Fruit fly (Drosophila melanogaster): Measurements from ENCODE around the gene NimB4.

The NimB4 gene

dm6 chr2L:13976669-13977068 lies 6.9 kb upstream of the NimB4 start, which contains the start of gene NimC1:
Gene NimC1, minus strand, starts transcription at chr2L:13976769.
- TF ChIP-seq sv (GFP tag; optimal IDR thresholded peaks at IDR 0.05): no peak
- TF ChIP-seq brk (GFP tag; optimal IDR thresholded peaks at IDR 0.05): no peak
- no peak for TF ChIP-seq usp (GFP tag; optimal IDR thresholded peaks at IDR 0.05)
- TF ChIP-seq Myc (optimal IDR thresholded peaks at IDR 0.05): no peak
- no peak for TF ChIP-seq fru (GFP tag; optimal IDR thresholded peaks at IDR 0.05)
- TF ChIP-seq Vsx2 (GFP tag; optimal IDR thresholded peaks at IDR 0.05; ENCODE audit: partially characterized antibody): no peak
- no peak for TF ChIP-seq GATAd (GFP tag; optimal IDR thresholded peaks at IDR 0.05)
- no peak for TF ChIP-seq h (GFP tag; optimal IDR thresholded peaks at IDR 0.05)
- TF ChIP-seq N (GFP tag; optimal IDR thresholded peaks at IDR 0.05): no peak
- no peak for TF ChIP-seq HLH106 (tag; optimal IDR thresholded peaks at IDR 0.05)
- TF ChIP-seq Dif (GFP tag; optimal IDR thresholded peaks at IDR 0.05; ENCODE audit: partially characterized antibody): no peak
- no peak for TF ChIP-seq dl (GFP tag; optimal IDR thresholded peaks at IDR 0.05; ENCODE audit: insufficient read depth in 1 of 2, partially characterized antibody in 2 of 2)
- no peak for TF ChIP-seq Sp1 (GFP tag; optimal IDR thresholded peaks at IDR 0.05)
- no peak for TF ChIP-seq rgr (GFP tag; optimal IDR thresholded peaks at IDR 0.05)
- no peak for TF ChIP-seq Abd-B (GFP tag; optimal IDR thresholded peaks at IDR 0.05)
- no peak for TF ChIP-seq CrebA (GFP tag; optimal IDR thresholded peaks at IDR 0.05; ENCODE audit: borderline replicate concordance)
- TF ChIP-seq Hr83 (GFP tag; optimal IDR thresholded peaks at IDR 0.05; ENCODE audit: poor library complexity, severe bottlenecking): no peak
- TF ChIP-seq Mio (GFP tag; optimal IDR thresholded peaks at IDR 0.05): no peak

DNA sequence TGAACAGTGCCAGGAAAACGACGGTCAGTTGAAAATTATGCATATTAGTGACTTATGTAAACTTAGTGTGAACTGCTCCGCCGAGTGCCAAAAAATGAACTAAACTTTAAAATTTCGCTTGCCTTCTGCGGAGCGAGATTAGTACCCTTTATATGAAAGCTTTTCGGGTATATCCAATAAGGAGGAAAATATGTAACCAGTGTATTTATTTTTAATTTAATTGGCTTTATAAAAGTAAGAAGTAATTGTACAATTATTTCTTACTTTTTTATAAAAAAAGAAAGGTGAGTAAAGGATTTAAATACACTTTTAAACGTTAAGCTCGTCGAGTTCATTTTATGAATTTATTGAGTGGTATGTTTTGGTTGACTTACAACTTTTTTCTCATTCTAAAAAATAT lies 3.1 kb upstream of the NimB4 start, which contains the start of gene He:
Gene He (minus strand): TSS at position 101 of the 400 bp plus-strand sequence.
- TF ChIP-seq sage (GFP tag; optimal IDR thresholded peaks at IDR 0.05) (no peak), lola (GFP tag; optimal IDR thresholded peaks at IDR 0.05) (no peak), jim (GFP tag; optimal IDR thresholded peaks at IDR 0.05) (no peak), N (GFP tag; optimal IDR thresholded peaks at IDR 0.05) (no peak), woc (GFP tag; optimal IDR thresholded peaks at IDR 0.05) (no peak), CG32264 (GFP tag; optimal IDR thresholded peaks at IDR 0.05) (no peak), dl (GFP tag; optimal IDR thresholded peaks at IDR 0.05; ENCODE audit: insufficient read depth in 1 of 2, partially characterized antibody in 2 of 2) (no peak), Abd-B (GFP tag; optimal IDR thresholded peaks at IDR 0.05) (no peak), br (GFP tag; optimal IDR thresholded peaks at IDR 0.05) (no peak), dsf (GFP tag; optimal IDR thresholded peaks at IDR 0.05; ENCODE audit: borderline replicate concordance) (no peak), ey (GFP tag; optimal IDR thresholded peaks at IDR 0.05) (no peak), brk (GFP tag; optimal IDR thresholded peaks at IDR 0.05) (no peak), Myc (optimal IDR thresholded peaks at IDR 0.05) (no peak), Sp1 (GFP tag; optimal IDR thresholded peaks at IDR 0.05) (no peak), psq (GFP tag; optimal IDR thresholded peaks at IDR 0.05) (no peak), GATAd (GFP tag; optimal IDR thresholded peaks at IDR 0.05) (no peak), usp (GFP tag; optimal IDR thresholded peaks at IDR 0.05) (no peak)

DNA sequence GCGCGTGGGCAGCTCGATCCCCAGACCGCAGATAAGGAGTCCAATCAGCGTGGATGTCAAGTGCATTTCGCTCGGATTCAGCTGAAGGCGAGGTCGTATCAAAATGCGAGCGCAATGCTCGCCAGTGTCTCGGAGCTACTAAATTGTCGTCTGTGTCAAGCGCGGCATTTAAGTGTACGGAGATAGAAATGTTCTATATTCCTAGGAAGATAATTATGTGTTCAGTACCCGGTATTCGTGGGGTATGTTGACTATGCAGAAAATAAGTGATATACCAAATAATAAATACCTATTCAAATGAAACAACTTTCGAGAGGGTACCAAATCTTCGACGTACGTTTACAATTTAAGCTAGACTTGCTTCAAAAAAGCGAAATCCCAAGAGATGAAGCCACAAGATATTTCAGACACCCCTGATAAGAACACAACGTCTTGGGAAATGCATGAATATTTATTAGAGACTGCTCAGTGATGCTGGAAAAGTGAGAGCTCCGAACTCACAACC lies 1.9 kb downstream of the NimB4 start, which contains the start of gene NimB3:
Gene NimB3 (minus strand): TSS at position 140 of the 505 bp plus-strand sequence.
- TF ChIP-seq woc (GFP tag; optimal IDR thresholded peaks at IDR 0.05) (peak; percentile 9), Rel (GFP tag; optimal IDR thresholded peaks at IDR 0.05) (no peak), Rel (tag; optimal IDR thresholded peaks at IDR 0.05) (peak; percentile 93), h (GFP tag; optimal IDR thresholded peaks at IDR 0.05) (peak; percentile 41), br (GFP tag; optimal IDR thresholded peaks at IDR 0.05) (peak; percentile 60), usp (GFP tag; optimal IDR thresholded peaks at IDR 0.05) (no peak)

dm6 chr2L:13966732-13967316 lies 3.0 kb downstream of the NimB4 start, which contains the start of gene NimB2:
Gene NimB2, minus strand, starts transcription at chr2L:13967018.
- TF ChIP-seq Sp1 (GFP tag; optimal IDR thresholded peaks at IDR 0.05) (no peak), Rel (GFP tag; optimal IDR thresholded peaks at IDR 0.05) (no peak), Rel (tag; optimal IDR thresholded peaks at IDR 0.05) (peak; percentile 42)

DNA sequence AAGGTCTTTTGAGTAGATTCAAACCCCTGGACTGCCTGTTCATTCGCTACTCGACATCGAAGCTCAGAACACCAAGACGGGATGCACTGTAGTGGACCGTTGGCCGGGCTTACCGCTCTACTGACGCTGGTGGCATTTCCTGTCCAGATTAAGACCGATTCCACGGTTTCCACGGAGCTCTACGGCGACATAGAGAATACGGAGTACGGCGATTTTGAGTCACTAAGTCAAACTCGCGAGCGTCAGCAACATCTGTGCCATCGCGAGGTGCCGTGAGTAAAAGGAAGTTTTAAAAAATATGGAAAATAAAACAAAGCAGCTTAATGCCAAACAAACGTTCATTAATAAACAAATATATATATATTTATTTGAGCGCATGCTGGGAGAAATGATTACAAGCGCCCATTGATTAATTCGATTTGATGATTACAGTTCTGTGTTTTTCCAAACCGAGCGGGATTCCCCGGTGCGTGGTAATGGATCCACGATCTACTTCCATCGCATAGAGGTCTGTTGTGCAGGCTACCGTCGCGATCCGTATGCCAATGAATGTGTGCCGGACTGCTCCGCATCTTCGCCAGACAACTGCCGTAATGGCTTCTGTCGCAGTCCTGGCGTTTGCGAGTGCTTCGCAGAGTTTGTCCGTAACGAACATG lies 6.2 kb downstream of the NimB4 start, which contains the start of gene NimB1:
Gene NimB1 (plus strand): TSS at position 41 of the 656 bp plus-strand sequence.
- TF ChIP-seq Hnf4 (GFP tag; optimal IDR thresholded peaks at IDR 0.05) (no peak), Rel (GFP tag; optimal IDR thresholded peaks at IDR 0.05) (no peak), Rel (tag; optimal IDR thresholded peaks at IDR 0.05) (peak; percentile 94)

Data from whole organism, wandering third instar larva.